Fruit fly (Drosophila melanogaster) whole organism, wandering third instar larva: Measurements from ENCODE around the gene CG43925.

ENCODE experiments used
- CG32264 ChIP-seq: fragments of 200-800 bp; sonication (Bioruptor generic); optimal IDR thresholded peaks from 2 replicates; lab custom pipeline; 2016; ENCODE audit warnings: missing biosample characterization, missing genetic modification characterization
- CrebA ChIP-seq: fragments of 200-800 bp; sonication (Bioruptor generic); optimal IDR thresholded peaks from 2 replicates; lab custom pipeline; 2016; ENCODE audit warnings: missing biosample characterization, mild to moderate bottlenecking, missing genetic modification characterization, borderline replicate concordance
- Dif ChIP-seq: fragments of 200-275, 200-300 bp; sonication (Bioruptor generic); optimal IDR thresholded peaks from 2 replicates; lab custom pipeline; 2018; ENCODE audit warnings: missing biosample characterization, missing genetic modification characterization; ENCODE audit not compliant: partially characterized antibody
- Hr78 ChIP-seq: fragments of >200 bp; optimal IDR thresholded peaks from 2 replicates; lab custom pipeline; 2017; ENCODE audit warnings: missing biosample characterization, missing genetic modification characterization
- Jra ChIP-seq: sonication (Bioruptor generic); optimal IDR thresholded peaks from 2 replicates; lab custom pipeline; 2016; ENCODE audit warnings: missing biosample characterization, missing genetic modification characterization
- Mio ChIP-seq: sonication (Bioruptor generic); optimal IDR thresholded peaks from 2 replicates; lab custom pipeline; 2016; ENCODE audit warnings: missing biosample characterization, missing genetic modification characterization
- OdsH ChIP-seq: fragments of 200-800 bp; sonication (Bioruptor generic); optimal IDR thresholded peaks from 2 replicates; lab custom pipeline; 2016; ENCODE audit warnings: missing biosample characterization, mild to moderate bottlenecking, missing genetic modification characterization
- Rel ChIP-seq, 2 experiments: fragments of 200-800 bp; sonication (Bioruptor generic) in 1 of 2; optimal IDR thresholded peaks; 2 replicates in 1 of 2; 3 replicates in 1 of 2; lab custom pipeline; 2016 to 2019; ENCODE audit warnings: mild to moderate bottlenecking in 2 of 2, missing biosample characterization in 2 of 2, missing genetic modification characterization in 2 of 2, moderate library complexity in 1 of 2
- Vsx2 ChIP-seq: fragments of 200-300, 225-300 bp; sonication (Bioruptor generic); optimal IDR thresholded peaks from 2 replicates; lab custom pipeline; 2018; ENCODE audit warnings: missing biosample characterization, missing genetic modification characterization; ENCODE audit not compliant: partially characterized antibody
- h ChIP-seq: fragments of 200-800 bp; sonication (Bioruptor generic); optimal IDR thresholded peaks from 3 replicates; lab custom pipeline; 2016; ENCODE audit warnings: missing biosample characterization, mild to moderate bottlenecking, missing genetic modification characterization
- lola ChIP-seq: fragments of >200 bp; optimal IDR thresholded peaks from 2 replicates; lab custom pipeline; 2017; ENCODE audit warnings: missing biosample characterization, missing genetic modification characterization
- pan ChIP-seq: fragments of >200 bp; optimal IDR thresholded peaks from 2 replicates; lab custom pipeline; 2017
- psq ChIP-seq: fragments of 200-800 bp; sonication (Bioruptor generic); optimal IDR thresholded peaks from 3 replicates; lab custom pipeline; 2017; ENCODE audit warnings: missing biosample characterization, mild to moderate bottlenecking, missing genetic modification characterization, moderate library complexity
- sage ChIP-seq: fragments of 200-800 bp; sonication (Bioruptor generic); optimal IDR thresholded peaks from 2 replicates; lab custom pipeline; 2016; ENCODE audit warnings: missing biosample characterization, mild to moderate bottlenecking, missing genetic modification characterization

DNA sequence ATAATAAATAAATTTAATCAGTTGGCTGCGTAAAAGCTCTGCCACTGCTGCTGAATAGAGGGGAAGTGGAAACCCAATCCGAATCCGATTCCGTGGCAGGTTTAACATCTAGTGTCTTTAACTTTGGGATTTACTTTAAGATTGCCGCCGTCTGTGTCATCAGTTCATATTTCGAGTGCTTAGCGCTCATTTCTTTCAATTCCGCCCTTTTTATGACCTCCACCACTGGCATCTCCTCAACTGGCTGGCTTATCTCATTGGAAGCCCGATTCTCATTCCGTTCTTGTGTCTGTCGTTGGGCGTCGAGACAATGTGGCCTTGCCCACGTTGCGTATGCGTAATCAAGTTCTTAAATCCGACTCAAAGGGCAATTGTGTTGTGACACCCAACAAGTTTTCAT, 35.3 kb upstream of the CG43925 start:
- TF ChIP-seq lola (GFP tag; lab: Kevin White, UChicago) (no peak), Rel (GFP tag; optimal IDR thresholded peaks at IDR 0.05; lab: Kevin White, UChicago) (no peak), Rel (tag; optimal IDR thresholded peaks at IDR 0.05; lab: Kevin White, UChicago) (no peak), Mio (GFP tag; lab: Kevin White, UChicago) (no peak), h (GFP tag; lab: Kevin White, UChicago) (no peak), OdsH (GFP tag; lab: Kevin White, UChicago) (no peak), Dif (GFP tag; lab: Kevin White, UChicago) (no peak), psq (GFP tag; lab: Kevin White, UChicago) (no peak), sage (GFP tag; lab: Kevin White, UChicago) (no peak), CG32264 (no peak), Jra (GFP tag; lab: Kevin White, UChicago) (no peak), Vsx2 (GFP tag; lab: Kevin White, UChicago) (no peak), pan (lab: Kevin White, UChicago) (no peak), Hr78 (no peak), CrebA (GFP tag; lab: Kevin White, UChicago) (no peak)
